Worm (Caenorhabditis elegans): Measurements from ENCODE around the gene Y39A1A.18.

DNA sequence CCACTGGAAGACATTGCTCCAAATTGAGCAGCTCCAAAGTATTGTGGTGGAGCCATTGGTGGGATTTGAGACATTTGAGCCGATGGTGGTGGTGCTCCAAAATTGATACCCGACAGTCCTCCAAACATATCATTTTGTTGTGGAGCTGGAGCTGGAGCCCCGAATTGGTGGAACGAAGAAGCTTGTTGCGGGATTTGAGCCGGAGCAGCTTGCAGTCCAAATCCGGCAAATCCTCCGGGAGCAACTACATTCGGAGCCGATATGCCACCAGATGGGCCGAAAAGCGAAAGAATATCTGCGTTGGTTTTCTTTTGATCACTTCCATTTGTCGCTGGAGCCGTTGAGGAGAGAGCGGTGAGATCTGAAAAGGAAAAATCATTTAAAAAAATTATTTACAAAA is 43.8 kb upstream of the Y39A1A.18 start:
- no peak for TF ChIP-seq nhr-77 (tag; optimal IDR thresholded peaks at IDR 0.05)
- no peak for TF ChIP-seq mdl-1 (tag; optimal IDR thresholded peaks at IDR 0.05)
- no peak for TF ChIP-seq nhr-76 (tag; optimal IDR thresholded peaks at IDR 0.05)
- TF ChIP-seq jun-1 (tag; optimal IDR thresholded peaks at IDR 0.05) = no peak
- no peak for TF ChIP-seq pqm-1 (tag; optimal IDR thresholded peaks at IDR 0.05)
- TF ChIP-seq aly-2 (tag; optimal IDR thresholded peaks at IDR 0.05) = no peak
- TF ChIP-seq nfya-1 (tag; optimal IDR thresholded peaks at IDR 0.05; ENCODE audit: insufficient read depth) = no peak
- TF ChIP-seq nhr-12 (tag; optimal IDR thresholded peaks at IDR 0.05) = no peak
- no peak for TF ChIP-seq elt-2 (tag; optimal IDR thresholded peaks at IDR 0.05)
- TF ChIP-seq nhr-11 (tag; optimal IDR thresholded peaks at IDR 0.05) = no peak
- TF ChIP-seq R02D3.7 (tag; optimal IDR thresholded peaks at IDR 0.05) = no peak
- no peak for TF ChIP-seq nhr-237 (tag; optimal IDR thresholded peaks at IDR 0.05)
- TF ChIP-seq fkh-10 (GFP tag; optimal IDR thresholded peaks at IDR 0.05) = no peak
